Worm (Caenorhabditis elegans) whole organism, L4 larva: ENCODE results near the gene tgt-1.

Experiments used
- ZK546.5 ChIP-seq, 2 experiments: sonication (generic microtip); optimal IDR thresholded peaks; 2 replicates each; lab custom pipeline; 2017; ENCODE audit warnings: missing biosample characterization in 2 of 2, missing genetic modification characterization in 2 of 2
- snpc-4 ChIP-seq: fragments of 150-350 bp; optimal IDR thresholded peaks from 2 replicates; lab custom pipeline; 2014; ENCODE audit warnings: missing biosample characterization, missing genetic modification characterization

DNA sequence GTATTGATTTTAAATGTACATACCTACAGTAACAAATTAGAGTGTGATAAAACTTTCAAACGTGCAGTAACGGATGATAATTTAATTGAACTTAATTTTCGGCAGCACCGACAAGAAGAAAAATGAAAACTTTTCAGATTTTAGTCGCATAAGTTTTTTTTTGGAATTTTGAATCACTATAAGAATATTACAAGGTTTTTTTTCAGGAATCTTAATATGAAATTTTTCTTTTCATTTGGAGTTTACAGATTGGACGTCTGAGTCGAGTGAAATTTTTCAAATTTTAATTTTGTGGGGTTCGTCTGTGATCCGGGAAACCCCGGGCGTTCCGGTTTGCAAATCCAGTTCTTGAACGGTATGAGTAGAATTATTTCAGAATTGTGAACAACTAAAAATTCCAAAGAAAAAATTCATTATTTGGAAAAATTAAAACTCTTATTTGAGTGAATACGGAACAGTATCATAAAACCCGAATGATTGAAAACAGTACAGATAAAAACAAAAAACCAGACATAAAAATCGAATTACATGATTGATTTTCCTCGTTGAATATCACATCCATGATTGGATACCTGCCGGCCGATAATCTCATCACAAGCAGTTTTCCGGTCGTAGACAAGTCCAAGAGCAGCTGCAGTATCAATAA lies 46.2 kb downstream of the tgt-1 start:
- no peak for TF ChIP-seq snpc-4 (tag; lab: Kevin White, UChicago)
- TF ChIP-seq ZK546.5 (tag; optimal IDR thresholded peaks at IDR 0.05; lab: Kevin White, UChicago): no peak
